Worm (Caenorhabditis elegans) whole organism, L4 larva: ENCODE measurements around the gene nhr-159.

Experiments used
- T20F7.1 ChIP-seq: fragments of 200-800 bp; sonication (Bioruptor generic); optimal IDR thresholded peaks from 2 replicates; lab custom pipeline; 2018; ENCODE audit warnings: mild to moderate bottlenecking, missing genetic modification characterization, missing compliant biosample characterization
- T26A8.4 ChIP-seq: fragments of 200-800 bp; sonication (Bioruptor generic); IDR thresholded peaks from 2 replicates; pipeline ENCODE4 v1.3.6; 2022; ENCODE audit warnings: missing genetic modification characterization, missing compliant biosample characterization
- Y5F2A.4 ChIP-seq: fragments of 200-800 bp; sonication (Bioruptor generic); optimal IDR thresholded peaks from 2 replicates; lab custom pipeline; 2018; ENCODE audit warnings: mild to moderate bottlenecking, missing genetic modification characterization, missing compliant biosample characterization
- arid-1 ChIP-seq: fragments of 200-800 bp; sonication (Bioruptor generic); conservative IDR thresholded peaks from 2 replicates; pipeline ENCODE4 v1.3.6; 2022; ENCODE audit warnings: missing genetic modification reagents, missing genetic modification characterization, missing compliant biosample characterization
- ceh-82 ChIP-seq: sonication (generic microtip); optimal IDR thresholded peaks from 2 replicates; lab custom pipeline; 2017; ENCODE audit warnings: missing biosample characterization, missing genetic modification characterization
- ces-1 ChIP-seq: fragments of 150-350 bp; sonication (generic microtip); optimal IDR thresholded peaks from 4 replicates; lab custom pipeline; 2014; ENCODE audit warnings: missing biosample characterization, missing genetic modification reagents, missing genetic modification characterization
- daf-12 ChIP-seq: fragments of 150-350 bp; optimal IDR thresholded peaks from 2 replicates; lab custom pipeline; 2014; ENCODE audit warnings: missing biosample characterization, missing genetic modification reagents, missing genetic modification characterization
- daf-16 ChIP-seq, 3 experiments: sonication (generic microtip); optimal IDR thresholded peaks; 2 replicates each; lab custom pipeline; 2016 to 2017; ENCODE audit warnings: missing genetic modification characterization in 3 of 3, missing genetic modification reagents in 3 of 3, mild to moderate bottlenecking in 2 of 3, missing compliant biosample characterization in 2 of 3, missing biosample characterization in 1 of 3, moderate library complexity in 1 of 3
- daf-19 ChIP-seq: fragments of 200-800 bp; sonication (Bioruptor generic); conservative IDR thresholded peaks from 2 replicates; pipeline ENCODE4 v1.3.6; 2022; ENCODE audit warnings: missing genetic modification characterization, missing compliant biosample characterization
- egl-27 ChIP-seq: sonication (generic microtip); optimal IDR thresholded peaks from 3 replicates; lab custom pipeline; 2017; ENCODE audit warnings: missing biosample characterization, missing genetic modification reagents, missing genetic modification characterization
- gei-8 ChIP-seq: fragments of 200-800 bp; sonication (Bioruptor generic); optimal IDR thresholded peaks from 2 replicates; lab custom pipeline; 2018; ENCODE audit warnings: mild to moderate bottlenecking, missing genetic modification characterization, missing compliant biosample characterization
- lin-39 ChIP-seq: fragments of 150-350 bp; optimal IDR thresholded peaks from 2 replicates; lab custom pipeline; 2014; ENCODE audit warnings: missing biosample characterization, missing genetic modification reagents, missing genetic modification characterization
- lir-3 ChIP-seq: sonication (generic microtip); optimal IDR thresholded peaks from 2 replicates; lab custom pipeline; 2016; ENCODE audit warnings: mild to moderate bottlenecking, missing genetic modification characterization, missing compliant biosample characterization
- nhr-10 ChIP-seq: fragments of 150-350 bp; optimal IDR thresholded peaks from 2 replicates; lab custom pipeline; 2014; ENCODE audit warnings: missing biosample characterization, missing genetic modification characterization
- nhr-11 ChIP-seq: fragments of 150-350 bp; optimal IDR thresholded peaks from 2 replicates; lab custom pipeline; 2014; ENCODE audit warnings: missing biosample characterization, missing genetic modification characterization
- nhr-237 ChIP-seq: sonication (generic microtip); optimal IDR thresholded peaks from 2 replicates; lab custom pipeline; 2017; ENCODE audit warnings: missing biosample characterization, missing genetic modification characterization
- set-16 ChIP-seq: fragments of 200-800 bp; sonication (Bioruptor generic); IDR thresholded peaks from 2 replicates; pipeline ENCODE4 v1.3.6; 2022; ENCODE audit warnings: missing genetic modification reagents, missing genetic modification characterization, missing compliant biosample characterization
- unc-62 ChIP-seq, 3 experiments: fragments of 150-350 bp in 1 of 3; sonication (generic microtip); optimal IDR thresholded peaks in 2 of 3; peaks in 1 of 3; 1 replicate in 1 of 3; 2 replicates in 2 of 3; lab custom pipeline; 2014 to 2017; ENCODE audit warnings: missing biosample characterization in 3 of 3, missing genetic modification characterization in 3 of 3, missing genetic modification reagents in 3 of 3, missing genotype in 1 of 3
- zfp-2 ChIP-seq: sonication (generic microtip); optimal IDR thresholded peaks from 2 replicates; lab custom pipeline; 2016; ENCODE audit warnings: mild to moderate bottlenecking, missing genetic modification characterization, missing compliant biosample characterization
- zfp-3 ChIP-seq: fragments of 200-800 bp; sonication (Bioruptor generic); conservative IDR thresholded peaks from 2 replicates; pipeline ENCODE4 v1.3.6; 2022; ENCODE audit warnings: missing genetic modification reagents, missing genetic modification characterization, missing compliant biosample characterization

Gene nhr-159

DNA sequence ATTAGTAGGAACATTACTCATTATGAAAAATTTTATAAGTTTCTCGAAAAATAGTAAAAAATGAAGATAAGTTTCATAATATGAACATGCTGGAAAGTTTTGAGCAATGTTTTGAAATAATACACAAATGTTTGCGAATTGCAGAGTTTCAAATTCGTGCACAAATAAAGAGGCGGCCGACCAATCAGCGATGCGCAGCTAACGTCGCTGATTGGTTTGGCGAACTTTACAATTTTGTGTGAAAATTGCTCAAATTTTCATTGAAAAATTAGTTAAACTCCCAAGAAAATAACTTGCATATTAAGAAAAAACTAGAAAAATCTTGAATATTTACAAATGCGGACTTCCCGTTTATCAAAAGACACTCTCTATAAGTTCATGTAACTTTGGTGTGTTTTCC lies 45.5 kb downstream of the nhr-159 start:
- no peak for TF ChIP-seq arid-1
- no peak for TF ChIP-seq T26A8.4 (GFP tag; lab: Robert Waterston, UW)
- no peak for TF ChIP-seq T20F7.1 (GFP tag; lab: Kevin White, UChicago)
- no peak for TF ChIP-seq zfp-3 (GFP tag; lab: Robert Waterston, UW)
- TF ChIP-seq nhr-237 (tag; lab: Kevin White, UChicago), result no peak
- TF ChIP-seq ceh-82, result no peak
- no peak for TF ChIP-seq ces-1 (GFP tag; lab: Kevin White, UChicago)
- TF ChIP-seq Y5F2A.4 (GFP tag; lab: Kevin White, UChicago), result no peak
- TF ChIP-seq daf-12 (tag; lab: Kevin White, UChicago), result no peak
- TF ChIP-seq nhr-10 (tag; lab: Kevin White, UChicago), result no peak
- TF ChIP-seq egl-27 (tag; lab: Kevin White, UChicago), result no peak
- no peak for TF ChIP-seq gei-8 (GFP tag; lab: Kevin White, UChicago)
- no peak for TF ChIP-seq set-16
- TF ChIP-seq daf-19, result no peak
- no peak for TF ChIP-seq lin-39 (tag; lab: Kevin White, UChicago)

DNA sequence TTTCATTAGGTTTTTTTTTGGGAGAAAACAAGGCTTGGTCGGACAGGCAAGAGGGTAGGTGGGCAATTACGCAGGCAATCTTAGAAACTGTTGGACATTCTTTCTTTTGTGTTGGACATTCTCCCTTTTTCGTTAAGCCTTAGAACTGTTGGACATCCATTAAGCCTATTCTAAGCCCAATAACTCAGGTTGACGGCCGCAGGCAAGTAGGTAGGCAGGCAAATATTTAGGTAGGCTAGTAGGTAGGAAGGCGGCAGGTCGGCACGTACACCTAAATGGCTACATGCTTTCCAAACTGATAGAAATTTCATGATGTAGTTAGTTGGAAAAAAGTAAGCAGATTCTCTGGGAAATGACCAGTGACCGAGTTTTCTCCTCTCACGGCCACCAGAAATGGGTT lies 46.0 kb downstream of the nhr-159 start:
- TF ChIP-seq unc-62 (GFP tag; optimal IDR thresholded peaks at IDR 0.05 in 1 of 2; lab: Kevin White, UChicago) (peak in 1 of 2 experiments; percentile 95), unc-62 (tag; optimal IDR thresholded peaks at IDR 0.05; lab: Kevin White, UChicago) (no peak), daf-16 (GFP tag; optimal IDR thresholded peaks at IDR 0.05; lab: Kevin White, UChicago) (no peak), daf-16 (tag; optimal IDR thresholded peaks at IDR 0.05; lab: Kevin White, UChicago) (no peak)

DNA sequence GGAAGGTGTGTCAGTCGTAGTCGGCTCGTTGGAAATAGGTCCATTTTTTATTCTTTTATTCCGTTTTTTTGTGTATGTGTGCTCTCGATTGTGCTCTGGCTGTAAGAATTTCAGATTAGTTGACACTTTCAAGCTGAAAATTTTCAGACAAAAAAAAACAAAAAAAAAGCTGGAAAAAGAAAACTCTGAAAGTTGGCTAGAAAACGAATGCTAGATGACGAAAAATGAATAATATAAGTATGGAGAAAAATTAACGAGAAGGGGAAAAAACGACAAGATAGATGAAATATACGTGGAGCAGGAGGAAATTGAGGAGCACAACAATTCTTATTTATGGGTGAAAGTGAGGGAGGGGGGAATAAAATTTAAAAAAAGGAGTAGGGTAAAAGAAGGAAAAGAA lies 46.5 kb downstream of the nhr-159 start, which contains the start of gene H10D18.5:
Gene H10D18.5 (minus strand): TSS at position 101 of the 400 bp plus-strand sequence.
- TF ChIP-seq nhr-11 (no peak), unc-62 (GFP tag; optimal IDR thresholded peaks at IDR 0.05 in 1 of 2; lab: Kevin White, UChicago) (no peak), unc-62 (tag; optimal IDR thresholded peaks at IDR 0.05; lab: Kevin White, UChicago) (no peak), lir-3 (tag; lab: Kevin White, UChicago) (no peak), zfp-2 (tag; lab: Kevin White, UChicago) (no peak)
- TF ChIP-seq, all 104 proteins: peak for 0
